Worm (Caenorhabditis elegans): Measurements from ENCODE around the gene srxa-9.

ce11 chrX:15742310-15742709, 4.5 kb upstream of the srxa-9 start, which contains the start of gene nhr-255:
- TF ChIP-seq ama-1 (optimal IDR thresholded peaks at IDR 0.05), result no peak
- TF ChIP-seq ets-7 (tag; optimal IDR thresholded peaks at IDR 0.05), result no peak
- TF ChIP-seq hnd-1 (tag; optimal IDR thresholded peaks at IDR 0.05), result no peak
- TF ChIP-seq tbx-37 (GFP tag; conservative IDR thresholded peaks at IDR 0.05), result no peak
- no peak for TF ChIP-seq flt-1 (GFP tag; IDR thresholded peaks at IDR 0.05)

All from whole organism, early embryonic.